Worm (Caenorhabditis elegans): Measurements from ENCODE around the gene R151.8.
A peak's percentile ranks its signal among the peaks of the same experiment; 100 is the strongest.

Gene R151.8

ce11 chrIII:7181822-7182221 lies 47.8 kb downstream of the R151.8 start, which contains the start of gene epg-4:
Gene epg-4, plus strand, starts transcription at chrIII:7182167.
- no peak for TF ChIP-seq W03F9.2 (tag; optimal IDR thresholded peaks at IDR 0.05)
- TF ChIP-seq dao-5 (tag; optimal IDR thresholded peaks at IDR 0.05), result no peak
- no peak for TF ChIP-seq him-1 (tag; optimal IDR thresholded peaks at IDR 0.05)

ce11 chrIII:7180613-7181012 lies 49.0 kb downstream of the R151.8 start, which contains the start of gene ndab-2:
Gene ndab-2, plus strand, starts transcription at chrIII:7180752.
- TF ChIP-seq him-1 (tag; optimal IDR thresholded peaks at IDR 0.05) (no peak), W03F9.2 (tag; optimal IDR thresholded peaks at IDR 0.05) (no peak), dao-5 (tag; optimal IDR thresholded peaks at IDR 0.05) (no peak)

- TF ChIP-seq dao-5 (tag; optimal IDR thresholded peaks at IDR 0.05) (no peak), W03F9.2 (tag; optimal IDR thresholded peaks at IDR 0.05) (peak; percentile 72), him-1 (tag; optimal IDR thresholded peaks at IDR 0.05) (peak; percentile 26)
These were observed 49.9 kb downstream of the R151.8 start, which contains the start of the genes rps-14 and rpl-36 for ce11 chrIII:7179538-7180301. Gene rps-14, minus strand, starts transcription at chrIII:7179588. Gene rpl-36, plus strand, starts transcription at chrIII:7180251.

ce11 chrIII:7178497-7178896 lies 51.1 kb downstream of the R151.8 start:
- TF ChIP-seq W03F9.2 (tag; optimal IDR thresholded peaks at IDR 0.05), result no peak
- TF ChIP-seq dao-5 (tag; optimal IDR thresholded peaks at IDR 0.05), result no peak
- no peak for TF ChIP-seq him-1 (tag; optimal IDR thresholded peaks at IDR 0.05)
